Worm (Caenorhabditis elegans): ENCODE results near the gene cln-3.1.

- no peak for TF ChIP-seq ztf-6 (GFP tag; IDR thresholded peaks at IDR 0.05)
- TF ChIP-seq hmg-1.2 (GFP tag; IDR thresholded peaks at IDR 0.05) = no peak
- TF ChIP-seq ztf-3 (GFP tag; optimal IDR thresholded peaks at IDR 0.05) = no peak
- no peak for TF ChIP-seq F57A8.1 (GFP tag; optimal IDR thresholded peaks at IDR 0.05)
- TF ChIP-seq lag-1 (GFP tag; IDR thresholded peaks at IDR 0.05) = no peak
These were observed 13.0 kb downstream of the cln-3.1 start, which contains the start of gene srsx-33 for ce11 chrV:11252429-11252828.

Data from whole organism, young adult.